Worm (Caenorhabditis elegans) whole organism, L4 larva: ENCODE measurements around the gene R05A10.3.

Experiments
- arid-1 ChIP-seq: fragments of 200-800 bp; sonication (Bioruptor generic); conservative IDR thresholded peaks from 2 replicates; pipeline ENCODE4 v1.3.6; 2022; ENCODE audit warnings: missing genetic modification reagents, missing genetic modification characterization, missing compliant biosample characterization
- fkh-10 ChIP-seq: fragments of 150-350 bp; optimal IDR thresholded peaks from 2 replicates; lab custom pipeline; 2014; ENCODE audit warnings: missing biosample characterization, missing genetic modification reagents, missing genetic modification characterization
- lin-13 ChIP-seq: fragments of 150-350 bp; optimal IDR thresholded peaks from 2 replicates; lab custom pipeline; 2014; ENCODE audit warnings: missing biosample characterization, missing genetic modification reagents, missing genetic modification characterization
- nhr-11 ChIP-seq: fragments of 150-350 bp; optimal IDR thresholded peaks from 2 replicates; lab custom pipeline; 2014; ENCODE audit warnings: missing biosample characterization, missing genetic modification characterization
- snpc-1.2 ChIP-seq: fragments of 200-800 bp; sonication (Bioruptor generic); IDR thresholded peaks from 2 replicates; pipeline ENCODE4 v1.3.6; 2022; ENCODE audit warnings: missing genetic modification reagents, missing genetic modification characterization, missing compliant biosample characterization
- snpc-4 ChIP-seq: fragments of 150-350 bp; optimal IDR thresholded peaks from 2 replicates; lab custom pipeline; 2014; ENCODE audit warnings: missing biosample characterization, missing genetic modification characterization

DNA sequence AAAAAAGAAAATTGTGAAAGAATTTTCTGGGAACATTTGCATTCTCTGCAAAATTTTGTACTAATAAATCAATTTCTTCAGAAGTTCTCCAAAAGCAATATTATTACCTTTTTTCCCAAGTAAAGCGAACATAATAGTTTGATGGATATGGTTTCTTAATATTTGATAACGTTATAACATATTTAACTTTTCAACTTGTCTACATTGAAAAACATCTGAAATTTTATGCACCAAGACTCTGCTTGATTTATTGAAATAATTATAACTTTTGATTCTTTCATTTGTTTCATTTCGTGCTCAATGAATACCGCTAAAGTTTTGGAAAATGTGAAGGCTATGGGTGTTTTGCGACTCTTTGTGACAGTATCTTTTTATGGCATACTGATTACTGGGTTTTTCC lies 39.2 kb downstream of the R05A10.3 start, which contains the start of gene srz-31:
- TF ChIP-seq lin-13 (no peak), arid-1 (GFP tag; lab: Robert Waterston, UW) (no peak), snpc-4 (tag; lab: Kevin White, UChicago) (no peak), nhr-11 (tag; lab: Kevin White, UChicago) (no peak), snpc-1.2 (no peak), fkh-10 (no peak)
